Fruit fly (Drosophila melanogaster) S2 (cell line): ENCODE measurements around the gene CG6321.

Experiments used
- CG8478 ChIP-seq: fragments of >200 bp; optimal IDR thresholded peaks from 2 replicates; lab custom pipeline; 2018
- CTCF ChIP-seq, 2 experiments: fragments of >200 bp; optimal IDR thresholded peaks; 2 replicates each; lab custom pipeline; 2018

The CG6321 gene

dm6 chr3L:11089805-11090440 is 28.9 kb upstream of the CG6321 start:
- TF ChIP-seq CG8478 (lab: Kevin White, UChicago) (no peak), CTCF (optimal IDR thresholded peaks at IDR 0.05; lab: Kevin White, UChicago) (no peak)

DNA sequence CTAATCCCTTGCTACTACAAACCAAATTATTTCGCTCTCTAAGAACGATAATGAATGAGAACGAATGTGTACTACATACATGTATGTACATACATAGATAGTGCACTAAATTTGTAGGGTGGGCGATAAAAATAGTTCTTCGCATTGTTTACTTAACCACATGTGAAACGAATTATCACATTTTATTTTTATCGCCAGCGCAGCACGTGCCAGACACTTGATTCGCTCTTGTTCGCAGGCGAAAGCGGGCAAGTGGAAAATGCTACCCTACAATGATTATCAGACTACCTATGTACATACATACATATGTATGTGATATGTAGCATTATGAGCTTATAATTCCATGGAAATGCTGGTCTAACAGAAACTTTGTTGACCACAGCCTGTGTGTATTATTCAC is 24.8 kb upstream of the CG6321 start:
- TF ChIP-seq CTCF (optimal IDR thresholded peaks at IDR 0.05; lab: Kevin White, UChicago), result no peak
- no peak for TF ChIP-seq CG8478 (lab: Kevin White, UChicago)

DNA sequence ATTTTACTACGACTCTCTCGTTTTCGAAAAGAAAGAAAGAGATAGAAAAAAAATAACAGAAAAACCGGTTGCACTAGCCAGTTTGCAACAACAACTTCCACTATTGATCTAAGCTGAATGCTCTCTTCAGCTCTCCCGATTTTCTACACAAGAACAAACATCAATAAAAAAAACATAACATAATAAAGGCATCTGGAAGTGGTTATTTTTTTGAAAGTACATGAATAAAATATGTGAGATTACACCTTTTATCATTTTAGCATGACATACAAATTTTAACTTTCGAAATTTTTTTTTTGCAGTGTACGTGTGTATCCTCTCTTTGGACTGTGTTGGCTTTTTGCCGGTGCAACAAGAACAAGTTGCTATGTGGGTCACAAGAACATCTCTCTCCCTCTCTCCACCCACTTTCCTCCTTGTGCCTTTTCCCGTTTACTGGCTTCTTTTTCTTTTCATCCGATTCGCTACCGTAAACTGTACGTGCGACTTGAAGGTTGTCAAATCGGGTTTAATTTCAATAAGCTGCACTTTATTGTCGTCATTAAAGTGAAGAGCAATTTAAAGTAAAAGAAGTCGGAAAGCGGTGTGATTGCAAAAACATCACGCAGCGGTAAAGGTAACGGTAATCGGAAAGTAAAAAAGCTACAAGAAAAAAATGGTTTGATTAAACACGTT is 23.7 kb upstream of the CG6321 start:
- TF ChIP-seq CG8478 (lab: Kevin White, UChicago) (no peak), CTCF (optimal IDR thresholded peaks at IDR 0.05; lab: Kevin White, UChicago) (no peak)

DNA sequence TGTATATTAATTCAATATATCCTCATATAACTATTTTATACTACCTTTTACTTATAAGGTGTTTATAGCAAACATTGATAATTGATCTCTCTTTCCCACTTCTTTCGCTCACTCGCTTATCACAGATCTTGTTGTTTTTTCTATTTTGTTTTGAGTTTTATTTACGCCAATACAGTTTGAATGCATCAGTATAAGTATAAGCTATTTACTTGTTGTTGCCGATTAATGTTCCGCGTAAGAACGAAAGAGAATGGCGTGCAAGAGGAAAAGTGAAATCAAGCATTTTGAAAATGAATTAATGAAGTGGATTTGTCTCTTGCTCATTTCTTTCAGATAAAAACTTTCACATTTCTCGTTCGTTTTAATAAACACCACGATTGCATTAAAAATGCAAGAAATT is 22.6 kb upstream of the CG6321 start:
- no peak for TF ChIP-seq CG8478 (lab: Kevin White, UChicago)
- no peak for TF ChIP-seq CTCF (optimal IDR thresholded peaks at IDR 0.05; lab: Kevin White, UChicago)

DNA sequence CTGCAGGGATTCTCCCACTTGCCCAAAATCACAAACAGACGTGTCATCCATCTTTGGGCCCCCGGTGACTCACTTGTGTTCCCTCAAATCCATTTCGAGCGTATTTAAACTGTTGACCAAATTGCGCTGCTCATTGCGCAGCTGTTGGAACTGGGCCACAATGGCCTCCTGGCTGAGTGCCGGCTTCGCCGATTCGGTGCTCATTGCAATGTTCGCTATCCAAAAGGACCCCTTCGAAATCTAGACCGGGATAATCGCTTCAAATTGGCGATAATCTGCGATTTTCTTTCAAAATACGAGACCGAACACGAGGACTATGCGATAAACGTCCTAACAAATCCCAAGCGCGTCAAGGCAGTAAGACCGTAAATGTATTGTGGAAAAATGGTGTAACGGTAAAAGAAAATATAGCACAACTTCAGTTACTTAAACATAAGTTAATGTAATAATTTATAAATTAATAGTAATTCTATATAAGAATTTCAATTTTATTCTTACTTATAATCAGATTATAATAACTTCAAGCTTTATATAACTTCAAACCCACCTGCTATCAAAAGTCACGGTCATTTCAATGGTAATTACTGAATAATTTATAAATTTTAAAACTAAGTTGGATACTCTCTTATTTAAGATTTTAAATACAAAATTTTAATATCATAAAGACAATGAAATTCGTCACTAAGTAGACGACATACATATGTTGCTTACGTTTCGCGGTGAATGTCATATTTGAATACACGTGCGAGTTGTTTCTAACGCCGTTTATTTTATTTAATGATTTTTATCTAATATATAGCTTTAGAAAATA is 13.2 kb upstream of the CG6321 start, which contains the start of the genes Pfdn2 and Noc1:
Pfdn2 (minus strand) TSS at position 346 of the 811 bp plus-strand sequence.
Noc1 (plus strand) TSS at position 727 of the 811 bp plus-strand sequence.
- TF ChIP-seq CTCF (optimal IDR thresholded peaks at IDR 0.05; lab: Kevin White, UChicago) (no peak), CG8478 (lab: Kevin White, UChicago) (no peak)

dm6 chr3L:11071057-11071456 is 10.0 kb upstream of the CG6321 start:
- TF ChIP-seq CTCF (optimal IDR thresholded peaks at IDR 0.05; lab: Kevin White, UChicago) (no peak), CG8478 (lab: Kevin White, UChicago) (no peak)

- TF ChIP-seq CTCF (optimal IDR thresholded peaks at IDR 0.05; lab: Kevin White, UChicago) (no peak), CG8478 (lab: Kevin White, UChicago) (no peak)
Observed at dm6 chr3L:11070372-11070854, 9.4 kb upstream of the CG6321 start, which contains the start of gene Mocs1. Gene Mocs1, plus strand, starts transcription at chr3L:11070526.

DNA sequence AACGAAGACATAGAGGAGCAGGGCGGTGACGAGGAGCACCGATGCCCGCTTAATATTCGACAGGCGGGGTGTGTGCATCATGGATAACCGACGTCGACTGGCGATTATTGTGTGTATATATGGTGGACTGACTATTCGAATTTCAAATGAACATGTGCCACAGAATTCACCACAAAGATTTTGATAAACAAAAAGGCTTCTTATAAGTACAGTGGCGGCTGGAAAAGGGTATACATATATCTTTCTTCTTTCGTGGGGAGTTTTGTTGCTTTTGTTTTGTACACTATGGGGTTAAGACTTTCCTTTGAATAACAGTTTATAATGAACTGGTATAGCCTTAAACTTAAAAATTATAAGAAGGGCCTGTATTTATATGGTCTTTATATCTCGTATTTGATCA is 8.7 kb upstream of the CG6321 start, which contains the start of gene CG6310:
CG6310 (minus strand) TSS at position 101 of the 400 bp plus-strand sequence.
- TF ChIP-seq CTCF (optimal IDR thresholded peaks at IDR 0.05; lab: Kevin White, UChicago) (no peak), CG8478 (lab: Kevin White, UChicago) (no peak)

dm6 chr3L:11065850-11066249 is 4.8 kb upstream of the CG6321 start:
- no peak for TF ChIP-seq CTCF (optimal IDR thresholded peaks at IDR 0.05; lab: Kevin White, UChicago)
- no peak for TF ChIP-seq CG8478 (lab: Kevin White, UChicago)

dm6 chr3L:11064689-11065088 is 3.7 kb upstream of the CG6321 start, which contains the start of the genes CG32075, CG45101 and SuUR:
Gene CG32075, minus strand, starts transcription at chr3L:11064941.
Gene CG45101, plus strand, starts transcription at chr3L:11064991.
Gene SuUR, plus strand, starts transcription at chr3L:11064991.
- no peak for TF ChIP-seq CTCF (optimal IDR thresholded peaks at IDR 0.05; lab: Kevin White, UChicago)
- no peak for TF ChIP-seq CG8478 (lab: Kevin White, UChicago)

DNA sequence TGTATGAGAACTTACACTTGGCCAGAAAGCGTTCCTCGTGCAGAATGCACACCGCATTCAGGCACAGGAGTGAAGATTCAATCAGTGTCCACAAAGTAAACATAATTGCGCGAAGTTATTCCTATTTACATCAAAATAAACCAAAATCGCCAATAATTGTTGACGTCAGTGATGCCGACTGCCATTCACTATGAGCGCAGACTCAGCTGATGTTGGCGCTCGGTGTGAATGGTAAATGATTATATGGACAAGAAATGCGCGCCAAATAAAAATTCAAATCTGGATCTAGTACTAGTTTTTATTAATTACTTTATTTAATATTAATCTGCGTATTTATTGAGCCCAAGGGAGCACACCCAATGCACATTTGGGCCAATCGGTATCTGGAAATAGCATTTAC is 1.4 kb upstream of the CG6321 start, which contains the start of gene CG32069:
CG32069 (minus strand) TSS at position 174 of the 400 bp plus-strand sequence.
- no peak for TF ChIP-seq CG8478 (lab: Kevin White, UChicago)
- TF ChIP-seq CTCF (optimal IDR thresholded peaks at IDR 0.05; lab: Kevin White, UChicago), result no peak

DNA sequence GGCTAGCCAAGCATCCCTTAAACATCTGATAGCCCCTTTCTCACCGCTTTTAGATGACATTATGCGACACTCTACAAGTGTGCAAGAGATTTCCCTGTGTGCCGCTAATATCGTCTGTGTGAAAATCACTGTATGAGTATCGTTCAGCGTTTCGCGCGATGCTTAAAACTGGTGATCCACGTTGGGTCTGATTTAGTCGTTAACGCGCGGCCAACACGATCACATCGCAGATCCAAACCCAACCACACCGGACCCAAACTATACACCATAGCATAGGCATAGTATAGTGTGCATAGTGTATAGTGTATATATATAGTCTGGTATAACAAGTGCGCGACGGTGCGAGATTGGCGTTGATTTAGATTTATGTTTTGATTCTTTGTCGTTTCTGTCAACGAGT is 7.2 kb downstream of the CG6321 start, which contains the start of gene CG7888:
CG7888 (plus strand) TSS at position 193 of the 400 bp plus-strand sequence.
- TF ChIP-seq CG8478 (lab: Kevin White, UChicago), result no peak
- no peak for TF ChIP-seq CTCF (optimal IDR thresholded peaks at IDR 0.05; lab: Kevin White, UChicago)

dm6 chr3L:11052760-11053259 is 8.2 kb downstream of the CG6321 start:
- no peak for TF ChIP-seq CG8478 (lab: Kevin White, UChicago)
- no peak for TF ChIP-seq CTCF (optimal IDR thresholded peaks at IDR 0.05; lab: Kevin White, UChicago)

DNA sequence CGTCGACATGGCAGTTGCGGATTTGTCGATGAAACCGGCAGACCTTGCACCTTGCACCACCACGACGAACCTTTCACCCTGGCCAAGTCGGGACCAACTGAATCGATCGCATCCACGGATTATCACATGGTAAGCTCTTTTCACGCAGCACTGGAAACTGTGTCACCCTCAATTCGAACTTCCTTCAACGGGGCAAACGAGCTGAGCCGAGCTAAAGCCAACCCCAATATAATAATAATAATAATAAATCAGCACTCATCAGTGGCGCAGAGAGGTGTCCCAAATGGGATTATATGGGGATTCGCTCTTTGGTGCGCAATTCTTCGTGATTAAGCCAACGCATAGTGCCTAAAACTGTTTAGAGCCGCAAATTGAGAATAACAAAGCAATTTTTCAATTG is 9.8 kb downstream of the CG6321 start, which contains the start of gene CG43693:
CG43693 (minus strand) TSS at position 101 of the 400 bp plus-strand sequence.
- no peak for TF ChIP-seq CG8478 (lab: Kevin White, UChicago)
- TF ChIP-seq CTCF (optimal IDR thresholded peaks at IDR 0.05; lab: Kevin White, UChicago), result no peak
